Worm (Caenorhabditis elegans) whole organism, young adult: ENCODE data around the gene xbx-1.

Experiments
- B0019.2 ChIP-seq: fragments of 200-800 bp; sonication (Bioruptor generic); conservative IDR thresholded peaks from 2 replicates; pipeline ENCODE4 v1.3.6; 2022; ENCODE audit warnings: missing genetic modification reagents, missing genetic modification characterization, missing compliant biosample characterization
- C17E4.6 ChIP-seq: fragments of 200-800 bp; sonication (Bioruptor generic); IDR thresholded peaks from 2 replicates; pipeline ENCODE4 v1.3.6; 2022; ENCODE audit warnings: missing genetic modification reagents, missing genetic modification characterization, missing compliant biosample characterization
- F10E7.11 ChIP-seq: sonication (generic microtip); optimal IDR thresholded peaks from 2 replicates; lab custom pipeline; 2017; ENCODE audit warnings: mild to moderate bottlenecking, missing genetic modification characterization, moderate library complexity, missing compliant biosample characterization
- F33H1.4 ChIP-seq: fragments of 200-800 bp; sonication (Bioruptor generic); IDR thresholded peaks from 2 replicates; pipeline ENCODE4 v1.3.6; 2022; ENCODE audit warnings: missing genetic modification reagents, missing genetic modification characterization, missing compliant biosample characterization
- F52B5.7 ChIP-seq: sonication (generic microtip); optimal IDR thresholded peaks from 2 replicates; lab custom pipeline; 2016; ENCODE audit warnings: mild to moderate bottlenecking, missing genetic modification characterization, missing compliant biosample characterization
- F57C9.4 ChIP-seq: sonication (generic microtip); optimal IDR thresholded peaks from 2 replicates; lab custom pipeline; 2017; ENCODE audit warnings: mild to moderate bottlenecking, missing genetic modification characterization, missing compliant biosample characterization
- T26A5.8 ChIP-seq: sonication (generic microtip); optimal IDR thresholded peaks from 2 replicates; lab custom pipeline; 2016; ENCODE audit warnings: missing genetic modification characterization, missing compliant biosample characterization
- Y53F4B.3 ChIP-seq: fragments of 200-800 bp; sonication (Bioruptor generic); IDR thresholded peaks from 2 replicates; pipeline ENCODE4 v1.3.6; 2022; ENCODE audit warnings: missing genetic modification reagents, missing genetic modification characterization, missing compliant biosample characterization
- ZK185.1 ChIP-seq: sonication (generic microtip); optimal IDR thresholded peaks from 2 replicates; lab custom pipeline; 2016; ENCODE audit warnings: mild to moderate bottlenecking, missing genetic modification characterization, missing compliant biosample characterization; ENCODE audit not compliant: poor library complexity, severe bottlenecking
- akir-1 ChIP-seq: fragments of 200-800 bp; sonication (Bioruptor generic); optimal IDR thresholded peaks from 2 replicates; lab custom pipeline; 2018; ENCODE audit warnings: mild to moderate bottlenecking, missing genetic modification characterization, moderate library complexity, missing compliant biosample characterization
- aptf-2 ChIP-seq: fragments of 200-800 bp; sonication (Bioruptor generic); conservative IDR thresholded peaks from 2 replicates; pipeline ENCODE4 v1.3.6; 2022; ENCODE audit warnings: missing genetic modification reagents, missing genetic modification characterization, missing compliant biosample characterization
- attf-6 ChIP-seq: fragments of 200-800 bp; sonication (Bioruptor generic); IDR thresholded peaks from 2 replicates; pipeline ENCODE4 v1.3.6; 2022; ENCODE audit warnings: missing genetic modification reagents, missing genetic modification characterization, missing compliant biosample characterization
- bed-1 ChIP-seq: fragments of 200-800 bp; sonication (Bioruptor generic); IDR thresholded peaks from 2 replicates; pipeline ENCODE4 v1.3.6; 2022; ENCODE audit warnings: missing genetic modification reagents, missing genetic modification characterization, missing compliant biosample characterization
- bed-2 ChIP-seq: fragments of 200-800 bp; sonication (Bioruptor generic); IDR thresholded peaks from 2 replicates; pipeline ENCODE4 v1.3.6; 2022; ENCODE audit warnings: missing genetic modification reagents, missing genetic modification characterization, missing compliant biosample characterization
- ceh-100 ChIP-seq: fragments of 200-800 bp; sonication (Bioruptor generic); IDR thresholded peaks from 2 replicates; pipeline ENCODE4 v1.3.6; 2022; ENCODE audit warnings: missing genetic modification reagents, missing genetic modification characterization, missing compliant biosample characterization
- ceh-27 ChIP-seq: fragments of 200-800 bp; sonication (Bioruptor generic); optimal IDR thresholded peaks from 2 replicates; lab custom pipeline; 2018; ENCODE audit warnings: mild to moderate bottlenecking, missing genetic modification characterization, moderate library complexity, missing compliant biosample characterization
- ceh-40 ChIP-seq: fragments of 200-800 bp; sonication (Bioruptor generic); IDR thresholded peaks from 2 replicates; pipeline ENCODE4 v1.3.6; 2022; ENCODE audit warnings: missing genetic modification characterization, missing compliant biosample characterization
- ceh-79 ChIP-seq: sonication (generic microtip); optimal IDR thresholded peaks from 2 replicates; lab custom pipeline; 2017; ENCODE audit warnings: mild to moderate bottlenecking, missing genetic modification characterization, missing compliant biosample characterization
- ceh-91 ChIP-seq: fragments of 200-800 bp; sonication (Bioruptor generic); IDR thresholded peaks from 2 replicates; pipeline ENCODE4 v1.3.6; 2022; ENCODE audit warnings: missing genetic modification reagents, missing genetic modification characterization, missing compliant biosample characterization
- chd-7 ChIP-seq: sonication (generic microtip); optimal IDR thresholded peaks from 2 replicates; lab custom pipeline; 2016; ENCODE audit warnings: mild to moderate bottlenecking, missing genetic modification characterization, moderate library complexity, missing compliant biosample characterization
- dox-1 ChIP-seq: fragments of 200-800 bp; sonication (Bioruptor generic); IDR thresholded peaks from 2 replicates; pipeline ENCODE4 v1.3.6; 2022; ENCODE audit warnings: missing genetic modification reagents, missing genetic modification characterization, missing compliant biosample characterization
- dpff-1 ChIP-seq: sonication (generic microtip); optimal IDR thresholded peaks from 2 replicates; lab custom pipeline; 2017; ENCODE audit warnings: mild to moderate bottlenecking, missing genetic modification characterization, missing compliant biosample characterization
- egrh-3 ChIP-seq: fragments of 200-800 bp; sonication (Bioruptor generic); IDR thresholded peaks from 2 replicates; pipeline ENCODE4 v1.3.6; 2022; ENCODE audit warnings: missing genetic modification reagents, missing genetic modification characterization, missing compliant biosample characterization
- ekl-4 ChIP-seq: fragments of 200-800 bp; sonication (Bioruptor generic); IDR thresholded peaks from 2 replicates; pipeline ENCODE4 v1.3.6; 2022; ENCODE audit warnings: missing genetic modification reagents, missing genetic modification characterization, missing compliant biosample characterization
- lin-26 ChIP-seq: fragments of 200-800 bp; sonication (Bioruptor generic); IDR thresholded peaks from 2 replicates; pipeline ENCODE4 v1.3.6; 2022; ENCODE audit warnings: missing genetic modification reagents, missing genetic modification characterization, missing compliant biosample characterization
- lin-35 ChIP-seq, 3 experiments: fragments of 150-350 bp in 2 of 3; sonication (generic microtip) in 1 of 3; optimal IDR thresholded peaks; 2 replicates each; lab custom pipeline; 2014 to 2018; ENCODE audit warnings: missing biosample characterization in 3 of 3, missing genetic modification characterization in 3 of 3, missing genetic modification reagents in 3 of 3
- madf-10 ChIP-seq: sonication (generic microtip); optimal IDR thresholded peaks from 2 replicates; lab custom pipeline; 2016; ENCODE audit warnings: mild to moderate bottlenecking, missing genetic modification characterization, missing compliant biosample characterization
- mel-28 ChIP-seq: sonication (generic microtip); optimal IDR thresholded peaks from 2 replicates; lab custom pipeline; 2016; ENCODE audit warnings: borderline replicate concordance, mild to moderate bottlenecking, missing genetic modification characterization, missing compliant biosample characterization
- mes-4 ChIP-seq: sonication (generic microtip); optimal IDR thresholded peaks from 2 replicates; lab custom pipeline; 2016; ENCODE audit warnings: missing genotype, missing genetic modification characterization, missing compliant biosample characterization
- mxl-1 ChIP-seq: sonication (generic microtip); optimal IDR thresholded peaks from 2 replicates; lab custom pipeline; 2016; ENCODE audit warnings: missing genetic modification characterization, missing compliant biosample characterization
- nhr-120 ChIP-seq: fragments of 200-800 bp; sonication (Bioruptor generic); IDR thresholded peaks from 2 replicates; pipeline ENCODE4 v1.3.6; 2022; ENCODE audit warnings: missing genetic modification characterization, missing compliant biosample characterization
- nhr-27 ChIP-seq: fragments of 200-800 bp; sonication (Bioruptor generic); optimal IDR thresholded peaks from 2 replicates; lab custom pipeline; 2018; ENCODE audit warnings: mild to moderate bottlenecking, missing genetic modification characterization, moderate library complexity, missing compliant biosample characterization
- pbrm-1 ChIP-seq: fragments of 200-800 bp; sonication (Bioruptor generic); IDR thresholded peaks from 2 replicates; pipeline ENCODE4 v1.3.6; 2022; ENCODE audit warnings: missing genetic modification reagents, missing genetic modification characterization, missing compliant biosample characterization
- rpc-1 ChIP-seq, 2 experiments: fragments of 150-350 bp in 1 of 2; sonication (generic microtip) in 1 of 2; optimal IDR thresholded peaks; 2 replicates each; lab custom pipeline; 2014 to 2018; ENCODE audit warnings: missing biosample characterization in 1 of 2, missing genetic modification characterization in 1 of 2, missing genetic modification reagents in 1 of 2, missing genotype in 1 of 2
- snpc-4 ChIP-seq, 5 experiments: fragments of 150-350 bp in 1 of 5; sonication (generic microtip) in 4 of 5; optimal IDR thresholded peaks; 2 replicates each; lab custom pipeline; 2014 to 2018; ENCODE audit warnings: missing genetic modification characterization in 5 of 5, missing biosample characterization in 3 of 5, antibody characterized with exemption in 2 of 5, mild to moderate bottlenecking in 2 of 5, missing compliant biosample characterization in 2 of 5, missing genotype in 2 of 5, moderate library complexity in 2 of 5, missing genetic modification reagents in 1 of 5
- zfh-2 ChIP-seq: fragments of 200-800 bp; sonication (Bioruptor generic); conservative IDR thresholded peaks from 2 replicates; pipeline ENCODE4 v1.3.6; 2022; ENCODE audit warnings: missing genetic modification reagents, missing genetic modification characterization, missing compliant biosample characterization
- zim-3 ChIP-seq: sonication (generic microtip); optimal IDR thresholded peaks from 2 replicates; lab custom pipeline; 2017; ENCODE audit warnings: mild to moderate bottlenecking, missing genetic modification characterization, moderate library complexity, missing compliant biosample characterization
- ztf-22 ChIP-seq: fragments of 200-800 bp; sonication (Bioruptor generic); optimal IDR thresholded peaks from 2 replicates; lab custom pipeline; 2018; ENCODE audit warnings: mild to moderate bottlenecking, missing genetic modification characterization, moderate library complexity, missing compliant biosample characterization
- ztf-25 ChIP-seq: fragments of 200-800 bp; sonication (Bioruptor generic); IDR thresholded peaks from 2 replicates; pipeline ENCODE4 v1.3.6; 2022; ENCODE audit warnings: missing genetic modification reagents, missing genetic modification characterization, missing compliant biosample characterization

Gene xbx-1

ce11 chrV:15002184-15002690 is 22.2 kb downstream of the xbx-1 start, which contains the start of the genes fib-1 and mut-15 (continued):
- TF ChIP-seq aptf-2 (GFP tag; lab: Robert Waterston, UW) (peak; percentile 78), madf-10 (tag; lab: Kevin White, UChicago) (peak; percentile 82), rpc-1 (optimal IDR thresholded peaks at IDR 0.05; lab: Kevin White, UChicago) (no peak), rpc-1 (tag; optimal IDR thresholded peaks at IDR 0.05; lab: Kevin White, UChicago) (no peak), B0019.2 (GFP tag; lab: Robert Waterston, UW) (peak; percentile 59; the same call in 1 of the 2 replicates), nhr-120 (GFP tag; lab: Robert Waterston, UW) (no peak), bed-1 (GFP tag; lab: Robert Waterston, UW) (no peak), ceh-100 (peak; percentile 98), ekl-4 (peak; percentile 84), bed-2 (peak; percentile 66; the same call in 1 of the 2 replicates), ceh-79 (tag; lab: Kevin White, UChicago) (no peak), snpc-4 (GFP tag; optimal IDR thresholded peaks at IDR 0.05; lab: Kevin White, UChicago) (peak; percentile 69), snpc-4 (tag; optimal IDR thresholded peaks at IDR 0.05; lab: Kevin White, UChicago) (peak; percentile 66 to 83 (median 75)), T26A5.8 (tag; lab: Kevin White, UChicago) (no peak), lin-26 (GFP tag; lab: Robert Waterston, UW) (no peak), nhr-27 (tag; lab: Kevin White, UChicago) (no peak), attf-6 (GFP tag; lab: Robert Waterston, UW) (0 out of 2 replicates have a peak, but pooled peaks have one; percentile 42), zfh-2 (no peak), F52B5.7 (no peak), akir-1 (GFP tag; lab: Kevin White, UChicago) (peak; percentile 47), chd-7 (tag; lab: Kevin White, UChicago) (peak; percentile 13), F33H1.4 (peak; percentile 98), dpff-1 (tag; lab: Kevin White, UChicago) (no peak), dox-1 (GFP tag; lab: Robert Waterston, UW) (peak; percentile 90), ZK185.1 (peak; percentile 65), C17E4.6 (GFP tag; lab: Robert Waterston, UW) (no peak), lin-35 (GFP tag; optimal IDR thresholded peaks at IDR 0.05; lab: Kevin White, UChicago) (peak in 2 of 3 experiments; percentile 48 to 80), mel-28 (tag; lab: Kevin White, UChicago) (no peak), ztf-25 (GFP tag; lab: Robert Waterston, UW) (0 out of 2 replicates have a peak, but pooled peaks have one; percentile 14), F10E7.11 (tag; lab: Kevin White, UChicago) (no peak), mxl-1 (tag; lab: Kevin White, UChicago) (no peak), F57C9.4 (tag; lab: Kevin White, UChicago) (no peak), ceh-40 (GFP tag; lab: Robert Waterston, UW) (no peak), ztf-22 (no peak), ceh-91 (GFP tag; lab: Robert Waterston, UW) (peak; percentile 88), egrh-3 (GFP tag; lab: Robert Waterston, UW) (no peak), Y53F4B.3 (GFP tag; lab: Robert Waterston, UW) (peak; percentile 27; the same call in 1 of the 2 replicates), pbrm-1 (peak; percentile 91), zim-3 (tag; lab: Kevin White, UChicago) (no peak), mes-4 (tag; lab: Kevin White, UChicago) (no peak), ceh-27 (GFP tag; lab: Kevin White, UChicago) (peak; percentile 95)
- TF ChIP-seq, all 124 proteins: peak for 64
